Fruit fly (Drosophila melanogaster): Measurements from ENCODE around the gene CG43658.

The CG43658 gene

dm6 chrX:17555139-17555538, 5.8 kb downstream of the CG43658 start:
- TF ChIP-seq Sin3A (optimal IDR thresholded peaks at IDR 0.05), result no peak

DNA sequence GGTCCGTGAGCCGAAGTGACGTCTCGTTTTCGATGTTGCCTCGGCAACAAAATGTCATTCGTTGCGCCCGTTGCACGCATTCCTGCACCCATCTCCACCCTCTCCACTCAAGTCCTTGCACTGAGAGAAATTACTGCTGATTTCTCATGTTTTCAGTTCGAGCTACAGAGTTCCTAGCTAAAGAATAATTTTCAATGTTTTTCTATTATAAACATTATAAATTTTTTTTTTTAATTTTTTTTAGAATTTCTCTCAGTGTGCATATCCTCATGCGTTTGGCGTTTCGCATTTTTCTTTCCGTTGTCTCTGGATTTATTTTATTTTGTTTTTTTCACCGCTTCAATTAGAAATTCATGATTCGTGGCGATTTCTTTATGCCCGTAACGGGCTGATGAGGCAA, 10.0 kb downstream of the CG43658 start:
- TF ChIP-seq ttk (optimal IDR thresholded peaks at IDR 0.05), result no peak
- no peak for TF ChIP-seq insv (optimal IDR thresholded peaks at IDR 0.05)
- no peak for TF ChIP-seq Myc (optimal IDR thresholded peaks at IDR 0.05)
- TF ChIP-seq h (optimal IDR thresholded peaks at IDR 0.05), result no peak
- no peak for TF ChIP-seq psq (optimal IDR thresholded peaks at IDR 0.05)
- no peak for TF ChIP-seq Sin3A (optimal IDR thresholded peaks at IDR 0.05)

DNA sequence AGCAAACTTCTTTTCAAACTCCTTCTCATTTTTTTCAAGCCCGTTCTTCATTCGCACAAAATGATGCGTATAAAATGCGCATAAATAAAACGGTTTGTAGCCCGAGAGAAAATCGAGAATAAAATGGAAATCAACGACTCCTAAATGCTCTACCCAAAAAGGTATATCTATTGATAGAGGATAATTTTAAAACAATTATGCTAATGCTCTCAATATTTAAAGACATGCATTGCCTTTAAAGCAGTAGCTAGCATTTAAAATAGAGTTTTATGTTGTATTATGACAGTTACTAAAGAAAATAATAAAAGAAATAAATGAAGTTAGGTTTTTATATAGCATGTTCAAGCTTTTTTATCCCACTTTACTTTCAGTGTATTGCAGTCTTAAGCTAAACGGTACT, 10.7 kb downstream of the CG43658 start:
- TF ChIP-seq Myc (optimal IDR thresholded peaks at IDR 0.05), result no peak
- TF ChIP-seq psq (optimal IDR thresholded peaks at IDR 0.05), result no peak
- TF ChIP-seq insv (optimal IDR thresholded peaks at IDR 0.05), result no peak
- TF ChIP-seq h (optimal IDR thresholded peaks at IDR 0.05), result no peak
- no peak for TF ChIP-seq Sin3A (optimal IDR thresholded peaks at IDR 0.05)
- TF ChIP-seq ttk (optimal IDR thresholded peaks at IDR 0.05), result no peak

- TF ChIP-seq psq (optimal IDR thresholded peaks at IDR 0.05) (no peak), Myc (optimal IDR thresholded peaks at IDR 0.05) (no peak)
These were observed 15.4 kb downstream of the CG43658 start for dm6 chrX:17545580-17545979.

DNA sequence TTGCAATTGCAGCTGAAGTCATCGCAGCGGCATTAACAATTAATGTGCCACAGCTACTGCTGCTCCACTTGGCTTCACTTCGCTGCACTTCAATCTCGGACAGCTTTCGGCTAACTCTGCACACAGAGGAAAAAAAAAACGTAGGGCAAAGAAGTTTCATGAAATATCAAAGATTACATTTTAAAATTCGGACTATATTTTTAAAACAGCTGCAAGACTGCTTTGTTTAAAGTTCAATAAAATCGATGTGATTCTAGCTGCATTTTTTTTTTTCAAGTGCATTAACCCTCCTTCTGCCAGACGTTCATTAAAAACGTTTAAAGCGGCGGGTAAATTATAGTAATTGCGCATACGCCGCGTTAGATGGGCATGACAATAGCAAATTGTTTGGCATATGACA, 16.6 kb downstream of the CG43658 start:
- no peak for TF ChIP-seq h (optimal IDR thresholded peaks at IDR 0.05)

DNA sequence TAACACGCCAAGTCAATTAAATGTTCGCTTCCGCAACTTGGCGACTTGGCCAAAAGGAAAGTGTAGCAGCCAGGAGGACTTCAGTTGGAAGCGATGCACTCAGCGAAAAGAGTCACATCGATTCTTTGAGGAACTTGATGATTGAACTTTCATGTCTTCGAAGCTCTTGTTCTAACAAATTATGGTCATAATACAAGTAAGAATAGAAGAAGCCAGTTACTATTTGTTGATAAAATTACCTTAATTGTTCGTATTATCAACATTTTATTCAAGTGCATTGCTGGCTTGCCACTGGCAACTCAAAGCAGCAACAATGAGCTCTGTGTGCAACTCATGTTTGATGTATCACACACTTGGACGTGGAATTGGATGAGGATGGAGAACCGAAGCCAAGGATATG, 17.7 kb downstream of the CG43658 start:
- TF ChIP-seq psq (optimal IDR thresholded peaks at IDR 0.05), result no peak
- TF ChIP-seq Myc (optimal IDR thresholded peaks at IDR 0.05), result no peak
- TF ChIP-seq Sin3A (optimal IDR thresholded peaks at IDR 0.05), result no peak
- no peak for TF ChIP-seq insv (optimal IDR thresholded peaks at IDR 0.05)
- no peak for TF ChIP-seq h (optimal IDR thresholded peaks at IDR 0.05)
- TF ChIP-seq ttk (optimal IDR thresholded peaks at IDR 0.05), result no peak

DNA sequence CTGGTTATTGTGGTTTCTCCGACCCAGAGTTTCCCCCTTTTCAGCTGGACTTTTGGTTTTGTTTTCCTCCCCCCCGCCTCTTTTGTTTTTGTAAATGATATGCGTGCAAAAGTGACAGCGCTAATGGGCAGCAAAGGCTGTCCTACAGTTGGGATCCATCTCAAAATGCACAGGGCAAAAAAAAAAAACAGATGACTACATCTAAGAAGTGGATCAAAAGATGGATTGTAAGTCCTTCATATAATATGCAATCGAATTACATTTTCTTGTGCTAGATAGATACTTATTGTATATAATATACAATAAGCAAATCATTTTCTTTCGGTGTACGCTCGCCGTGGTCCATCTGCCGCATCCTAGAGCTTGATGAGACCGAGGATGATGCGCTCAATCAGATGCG, 18.3 kb downstream of the CG43658 start:
- TF ChIP-seq Sin3A (optimal IDR thresholded peaks at IDR 0.05) (no peak), ttk (optimal IDR thresholded peaks at IDR 0.05) (no peak), Myc (optimal IDR thresholded peaks at IDR 0.05) (no peak), psq (optimal IDR thresholded peaks at IDR 0.05) (no peak), h (optimal IDR thresholded peaks at IDR 0.05) (no peak), insv (optimal IDR thresholded peaks at IDR 0.05) (no peak)

dm6 chrX:17538410-17538809, 22.6 kb downstream of the CG43658 start:
- no peak for TF ChIP-seq Myc (optimal IDR thresholded peaks at IDR 0.05)
- TF ChIP-seq h (optimal IDR thresholded peaks at IDR 0.05), result no peak
- TF ChIP-seq Sin3A (optimal IDR thresholded peaks at IDR 0.05), result no peak
- no peak for TF ChIP-seq psq (optimal IDR thresholded peaks at IDR 0.05)
- no peak for TF ChIP-seq insv (optimal IDR thresholded peaks at IDR 0.05)

DNA sequence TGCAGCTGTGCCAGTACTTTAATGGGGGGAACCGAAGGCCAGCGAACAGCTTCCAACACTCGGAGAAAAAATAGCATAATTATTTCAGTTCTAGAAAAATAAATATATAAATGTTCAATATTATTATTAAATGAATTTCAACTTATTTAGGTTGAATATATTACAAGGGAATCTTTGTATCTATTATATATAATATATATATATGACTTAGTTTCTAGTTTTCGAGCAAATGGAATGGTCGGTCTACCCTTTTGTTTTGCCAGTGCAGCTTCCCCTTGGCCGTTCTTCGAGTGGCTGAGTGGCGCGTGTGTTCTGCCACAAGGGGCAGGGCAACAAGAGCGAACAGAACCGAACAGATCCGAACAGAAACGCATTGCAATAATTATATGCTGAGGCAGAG, 23.7 kb downstream of the CG43658 start:
- TF ChIP-seq Myc (optimal IDR thresholded peaks at IDR 0.05), result no peak

DNA sequence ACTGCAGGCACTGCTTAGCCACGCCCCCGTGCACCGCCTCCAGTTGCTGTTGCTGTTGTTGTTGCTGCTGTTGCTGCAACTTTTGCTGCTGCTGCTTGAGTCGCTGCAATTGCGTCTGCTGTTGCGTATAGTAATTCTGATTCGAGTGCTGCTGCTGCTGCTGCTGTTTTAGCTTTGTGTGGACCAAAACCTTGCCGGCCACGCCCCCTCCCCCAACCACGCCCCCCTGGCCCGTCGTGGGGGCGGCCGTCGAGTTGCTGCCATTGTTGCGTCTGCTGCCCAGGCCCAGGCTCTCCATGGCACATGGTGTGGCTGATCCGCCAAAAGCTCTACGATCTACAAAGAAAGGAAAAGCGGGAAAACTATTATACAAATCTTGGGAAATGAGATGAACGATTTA, 26.7 kb downstream of the CG43658 start:
- TF ChIP-seq Myc (optimal IDR thresholded peaks at IDR 0.05), result no peak
- no peak for TF ChIP-seq Sin3A (optimal IDR thresholded peaks at IDR 0.05)
- TF ChIP-seq psq (optimal IDR thresholded peaks at IDR 0.05), result no peak
- TF ChIP-seq h (optimal IDR thresholded peaks at IDR 0.05), result no peak

DNA sequence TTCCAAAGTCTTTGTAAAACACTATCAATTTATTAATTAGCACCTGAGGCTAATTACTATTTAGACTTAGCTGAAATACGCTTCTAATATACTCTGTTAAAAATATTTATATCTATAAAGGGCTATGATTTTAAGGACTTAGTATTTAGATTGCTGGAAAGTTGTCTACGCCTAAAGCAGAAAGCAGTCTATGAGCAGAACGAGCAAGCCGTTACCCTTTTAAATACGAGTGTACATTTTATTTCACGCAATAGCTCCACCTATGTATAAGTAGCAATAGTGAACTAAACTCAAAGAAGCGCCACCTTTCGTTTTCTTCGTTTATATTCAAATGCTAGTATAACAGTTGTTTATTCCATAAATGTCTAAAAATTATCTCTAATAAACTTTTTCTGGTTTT, 28.8 kb downstream of the CG43658 start:
- TF ChIP-seq insv (optimal IDR thresholded peaks at IDR 0.05) (no peak), ttk (optimal IDR thresholded peaks at IDR 0.05) (no peak)

DNA sequence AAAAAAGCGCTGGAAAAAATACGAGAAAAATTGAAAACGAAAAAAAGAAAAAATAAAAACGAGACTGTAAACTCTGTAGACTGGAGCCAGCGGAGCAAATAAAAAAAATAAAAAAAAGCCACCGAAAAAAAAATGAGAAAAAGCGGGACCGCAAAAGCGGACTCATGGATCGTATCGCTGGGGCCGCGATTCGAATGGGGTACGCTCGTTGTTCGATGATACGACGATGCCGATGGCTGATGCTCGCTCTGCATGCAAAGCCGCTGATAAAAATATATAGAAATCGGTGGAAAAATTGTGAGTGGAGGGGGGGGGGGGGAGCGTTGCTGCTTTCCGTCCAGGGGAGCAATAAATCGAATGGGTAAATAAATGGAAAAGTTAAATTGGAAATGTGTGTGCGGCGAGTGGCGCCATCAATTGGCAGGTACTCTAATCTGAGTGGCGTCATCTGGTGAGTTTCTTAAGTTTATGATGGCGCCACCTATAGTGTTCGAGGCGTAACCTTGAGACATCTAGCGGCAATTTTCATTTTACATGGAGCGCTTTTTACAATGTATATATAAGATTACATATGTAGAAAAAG, 29.3 kb downstream of the CG43658 start:
- TF ChIP-seq insv (optimal IDR thresholded peaks at IDR 0.05) (no peak), Myc (optimal IDR thresholded peaks at IDR 0.05) (no peak), Sin3A (optimal IDR thresholded peaks at IDR 0.05) (no peak)

DNA sequence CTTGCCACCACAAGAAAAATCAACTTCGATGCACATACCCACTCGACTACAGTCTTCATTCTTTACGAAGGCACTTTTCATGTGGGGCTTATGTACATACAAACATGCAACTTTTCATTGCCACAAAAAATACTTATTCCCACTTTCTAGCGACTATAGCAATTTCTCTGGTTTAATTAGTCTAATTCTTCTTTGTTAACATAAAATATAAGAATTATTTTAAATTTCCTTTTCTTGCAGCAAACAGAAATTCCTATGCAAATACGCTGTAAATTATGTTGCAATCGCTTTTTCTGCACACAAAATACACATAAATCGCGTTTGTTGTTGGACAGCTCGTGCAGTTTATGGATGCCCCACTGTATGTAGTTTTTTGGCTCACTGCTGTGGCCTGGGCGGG, 36.6 kb downstream of the CG43658 start:
- TF ChIP-seq insv (optimal IDR thresholded peaks at IDR 0.05), result no peak
- no peak for TF ChIP-seq Sin3A (optimal IDR thresholded peaks at IDR 0.05)
- TF ChIP-seq psq (optimal IDR thresholded peaks at IDR 0.05), result no peak
- TF ChIP-seq h (optimal IDR thresholded peaks at IDR 0.05), result no peak
- TF ChIP-seq Myc (optimal IDR thresholded peaks at IDR 0.05), result no peak
- TF ChIP-seq ttk (optimal IDR thresholded peaks at IDR 0.05), result no peak

DNA sequence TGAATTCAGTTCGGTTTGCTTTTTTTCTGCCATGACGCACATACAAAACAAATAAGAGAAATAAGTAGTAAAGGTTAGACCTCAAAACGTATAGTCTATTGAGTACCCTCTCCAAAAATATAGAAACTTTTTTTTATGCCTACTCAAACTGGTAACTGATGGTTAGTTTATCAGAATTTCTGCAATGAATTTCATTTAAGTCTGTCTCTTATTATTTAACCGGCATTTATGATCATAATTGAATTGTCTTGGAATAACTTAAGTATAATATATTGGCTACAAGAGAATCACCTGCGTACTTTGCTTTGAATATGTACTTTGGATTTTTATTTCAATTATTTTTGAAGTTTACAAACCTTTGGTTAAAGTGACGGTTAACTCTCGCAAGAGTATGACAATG, 37.4 kb downstream of the CG43658 start:
- TF ChIP-seq h (optimal IDR thresholded peaks at IDR 0.05) (no peak), ttk (optimal IDR thresholded peaks at IDR 0.05) (no peak), insv (optimal IDR thresholded peaks at IDR 0.05) (no peak), Sin3A (optimal IDR thresholded peaks at IDR 0.05) (no peak), psq (optimal IDR thresholded peaks at IDR 0.05) (no peak), Myc (optimal IDR thresholded peaks at IDR 0.05) (no peak)

DNA sequence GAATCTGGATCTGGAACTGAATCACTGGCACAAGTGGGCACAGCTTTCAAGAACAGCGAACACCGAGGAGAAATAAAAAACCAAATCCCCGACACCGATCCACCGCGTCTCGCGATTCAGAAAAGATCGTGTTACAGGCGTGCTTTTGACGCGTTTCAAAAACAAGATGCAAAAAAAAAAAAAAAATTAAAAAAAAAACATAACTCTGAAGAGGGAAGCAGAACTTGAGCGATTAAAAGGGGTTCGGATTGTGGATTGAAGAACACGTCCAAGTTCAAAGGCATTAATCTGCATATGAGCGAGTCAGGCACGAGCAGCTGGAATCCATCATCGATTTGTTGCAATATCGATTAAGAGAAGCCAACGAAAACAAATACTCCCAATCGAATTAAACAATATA, 38.4 kb downstream of the CG43658 start:
- TF ChIP-seq Sin3A (optimal IDR thresholded peaks at IDR 0.05) (no peak), psq (optimal IDR thresholded peaks at IDR 0.05) (no peak), Myc (optimal IDR thresholded peaks at IDR 0.05) (no peak), insv (optimal IDR thresholded peaks at IDR 0.05) (no peak), ttk (optimal IDR thresholded peaks at IDR 0.05) (no peak), h (optimal IDR thresholded peaks at IDR 0.05) (no peak)
